Worm (Caenorhabditis elegans): ENCODE results near the gene srx-47.

DNA sequence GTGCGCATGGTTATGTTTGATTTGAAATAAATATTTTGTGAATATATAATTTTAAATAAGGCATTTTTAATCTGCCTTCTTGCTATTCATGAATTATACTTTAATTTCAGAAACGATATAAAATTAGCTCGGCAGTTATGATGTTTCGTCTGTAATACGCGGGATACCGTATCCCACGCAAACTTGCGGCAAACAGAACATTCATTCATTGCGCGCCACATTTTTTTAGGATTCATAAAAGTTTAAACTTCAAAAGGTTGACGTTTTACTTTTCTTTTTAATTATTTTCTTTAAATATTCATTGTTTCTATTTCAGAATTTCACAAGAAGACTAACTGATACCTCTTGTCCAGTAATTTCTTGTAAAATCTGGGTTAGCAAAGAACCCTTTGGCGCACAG lies 26.9 kb upstream of the srx-47 start, which contains the start of gene tag-153:
- TF ChIP-seq him-1 (tag; optimal IDR thresholded peaks at IDR 0.05) (no peak), W03F9.2 (tag; optimal IDR thresholded peaks at IDR 0.05) (no peak)
